Worm (Caenorhabditis elegans) whole organism, young adult: ENCODE measurements around the gene bcl-11.

ENCODE experiments used
- C17E4.6 ChIP-seq: fragments of 200-800 bp; sonication (Bioruptor generic); IDR thresholded peaks from 2 replicates; pipeline ENCODE4 v1.3.6; 2022; ENCODE audit warnings: missing genetic modification reagents, missing genetic modification characterization, missing compliant biosample characterization
- F33H1.4 ChIP-seq: fragments of 200-800 bp; sonication (Bioruptor generic); IDR thresholded peaks from 2 replicates; pipeline ENCODE4 v1.3.6; 2022; ENCODE audit warnings: missing genetic modification reagents, missing genetic modification characterization, missing compliant biosample characterization
- ama-1 ChIP-seq, 3 experiments: fragments of 150-350 bp in 1 of 3; sonication (generic microtip) in 2 of 3; optimal IDR thresholded peaks; 2 replicates each; lab custom pipeline; 2014 to 2018; ENCODE audit warnings: missing biosample characterization in 2 of 3, missing genetic modification characterization in 2 of 3, missing genetic modification reagents in 2 of 3
- dpl-1 ChIP-seq: fragments of 150-350 bp; optimal IDR thresholded peaks from 2 replicates; lab custom pipeline; 2014; ENCODE audit warnings: missing biosample characterization, missing genetic modification reagents, missing genetic modification characterization
- lsl-1 ChIP-seq: fragments of 200-800 bp; sonication (Bioruptor generic); optimal IDR thresholded peaks from 2 replicates; lab custom pipeline; 2018; ENCODE audit warnings: mild to moderate bottlenecking, missing genetic modification characterization, moderate library complexity, missing compliant biosample characterization
- sea-2 ChIP-seq: fragments of 200-800 bp; sonication (Bioruptor generic); IDR thresholded peaks from 2 replicates; pipeline ENCODE4 v1.3.6; 2022; ENCODE audit warnings: missing genetic modification characterization, missing compliant biosample characterization
- snpc-3.4 ChIP-seq: sonication (generic microtip); optimal IDR thresholded peaks from 2 replicates; lab custom pipeline; 2017; ENCODE audit warnings: missing genetic modification characterization, mild to moderate bottlenecking, missing compliant biosample characterization, antibody characterized with exemption, moderate library complexity, missing genotype, missing genetic modification reagents
- xnd-1 ChIP-seq: sonication (generic microtip); optimal IDR thresholded peaks from 2 replicates; lab custom pipeline; 2016; ENCODE audit warnings: missing genotype, missing genetic modification reagents, missing genetic modification characterization, missing compliant biosample characterization
- ztf-28 ChIP-seq: fragments of 200-800 bp; sonication (Bioruptor generic); IDR thresholded peaks from 2 replicates; pipeline ENCODE4 v1.3.6; 2022; ENCODE audit warnings: missing genetic modification reagents, missing genetic modification characterization, missing compliant biosample characterization

ce11 chrV:6389634-6390033, 33.8 kb downstream of the bcl-11 start, which contains the start of gene F57F4.2:
- TF ChIP-seq ztf-28 (no peak), snpc-3.4 (no peak), C17E4.6 (GFP tag; lab: Robert Waterston, UW) (no peak), F33H1.4 (no peak), xnd-1 (tag; lab: Kevin White, UChicago) (no peak), sea-2 (GFP tag; lab: Robert Waterston, UW) (no peak), lsl-1 (GFP tag; lab: Kevin White, UChicago) (no peak), ama-1 (optimal IDR thresholded peaks at IDR 0.05; lab: Kevin White, UChicago) (no peak), ama-1 (GFP tag; optimal IDR thresholded peaks at IDR 0.05; lab: Kevin White, UChicago) (no peak), dpl-1 (no peak)
